Worm (Caenorhabditis elegans) whole organism, late embryonic: Measurements from ENCODE around the gene xbx-9.

Source experiments
- C38D4.7 ChIP-seq: fragments of 200-800 bp; sonication (Bioruptor generic); optimal IDR thresholded peaks from 2 replicates; lab custom pipeline; 2018; ENCODE audit warnings: mild to moderate bottlenecking, missing genetic modification characterization, moderate library complexity, missing compliant biosample characterization
- K02D7.2 ChIP-seq: sonication (generic microtip); optimal IDR thresholded peaks from 2 replicates; lab custom pipeline; 2017; ENCODE audit warnings: mild to moderate bottlenecking, missing genetic modification characterization, missing compliant biosample characterization
- ceh-2 ChIP-seq: sonication (generic microtip); optimal IDR thresholded peaks from 2 replicates; lab custom pipeline; 2016; ENCODE audit warnings: missing genotype, missing genetic modification characterization, missing compliant biosample characterization
- ceh-22 ChIP-seq: sonication (generic microtip); optimal IDR thresholded peaks from 2 replicates; lab custom pipeline; 2017; ENCODE audit warnings: missing biosample characterization, missing genetic modification characterization
- ceh-34 ChIP-seq: sonication (generic microtip); optimal IDR thresholded peaks from 2 replicates; lab custom pipeline; 2016; ENCODE audit warnings: mild to moderate bottlenecking, missing genetic modification characterization, missing compliant biosample characterization
- ceh-45 ChIP-seq: fragments of 200-800 bp; sonication (Bioruptor generic); IDR thresholded peaks from 2 replicates; pipeline ENCODE4 v1.3.6; 2022; ENCODE audit warnings: missing genetic modification reagents, missing genetic modification characterization, missing compliant biosample characterization
- ceh-48 ChIP-seq: sonication (generic microtip); optimal IDR thresholded peaks from 2 replicates; lab custom pipeline; 2016; ENCODE audit warnings: missing genetic modification characterization, inconsistent platforms, missing compliant biosample characterization
- ceh-6 ChIP-seq: fragments of 200-800 bp; sonication (Bioruptor generic); optimal IDR thresholded peaks from 2 replicates; lab custom pipeline; 2018; ENCODE audit warnings: mild to moderate bottlenecking, missing genetic modification characterization, missing compliant biosample characterization
- dve-1 ChIP-seq: sonication (generic microtip); optimal IDR thresholded peaks from 2 replicates; lab custom pipeline; 2017; ENCODE audit warnings: antibody characterized with exemption, mild to moderate bottlenecking, missing genetic modification characterization, missing compliant biosample characterization
- elt-4 ChIP-seq: sonication (generic microtip); optimal IDR thresholded peaks from 2 replicates; lab custom pipeline; 2016; ENCODE audit warnings: missing genetic modification characterization, missing compliant biosample characterization
- ets-4 ChIP-seq: sonication (generic microtip); optimal IDR thresholded peaks from 2 replicates; lab custom pipeline; 2016; ENCODE audit warnings: missing genetic modification characterization, missing compliant biosample characterization
- eyg-1 ChIP-seq: sonication (generic microtip); optimal IDR thresholded peaks from 2 replicates; lab custom pipeline; 2016; ENCODE audit warnings: missing genotype, missing genetic modification characterization, missing compliant biosample characterization
- fax-1 ChIP-seq: sonication (generic microtip); optimal IDR thresholded peaks from 2 replicates; lab custom pipeline; 2016; ENCODE audit warnings: missing genotype, missing genetic modification characterization, missing compliant biosample characterization
- fkh-10 ChIP-seq: fragments of 150-350 bp; optimal IDR thresholded peaks from 2 replicates; lab custom pipeline; 2014; ENCODE audit warnings: missing biosample characterization, missing genetic modification reagents, missing genetic modification characterization
- fkh-6 ChIP-seq: sonication (generic microtip); optimal IDR thresholded peaks from 2 replicates; lab custom pipeline; 2016; ENCODE audit warnings: missing genetic modification characterization, missing compliant biosample characterization
- hlh-13 ChIP-seq: fragments of 200-800 bp; sonication (Bioruptor generic); optimal IDR thresholded peaks from 2 replicates; lab custom pipeline; 2018; ENCODE audit warnings: mild to moderate bottlenecking, missing genetic modification characterization, missing compliant biosample characterization
- hlh-6 ChIP-seq: sonication (generic microtip); optimal IDR thresholded peaks from 2 replicates; lab custom pipeline; 2016; ENCODE audit warnings: missing genotype, missing genetic modification characterization, missing compliant biosample characterization
- lin-11 ChIP-seq: fragments of 200-800 bp; sonication (Bioruptor generic); optimal IDR thresholded peaks from 2 replicates; lab custom pipeline; 2018; ENCODE audit warnings: mild to moderate bottlenecking, missing genetic modification characterization, missing compliant biosample characterization
- madf-2 ChIP-seq: sonication (generic microtip); optimal IDR thresholded peaks from 2 replicates; lab custom pipeline; 2017; ENCODE audit warnings: missing genetic modification characterization, missing compliant biosample characterization
- mec-3 ChIP-seq: sonication (generic microtip); optimal IDR thresholded peaks from 2 replicates; lab custom pipeline; 2016; ENCODE audit warnings: borderline replicate concordance, missing genetic modification characterization, missing compliant biosample characterization
- nfya-1 ChIP-seq: sonication (generic microtip); optimal IDR thresholded peaks from 2 replicates; lab custom pipeline; 2017; ENCODE audit warnings: missing genetic modification characterization, mild to moderate bottlenecking, missing compliant biosample characterization, antibody characterized with exemption, moderate library complexity
- nhr-232 ChIP-seq: sonication (generic microtip); optimal IDR thresholded peaks from 2 replicates; lab custom pipeline; 2016; ENCODE audit warnings: missing genetic modification characterization, missing compliant biosample characterization
- odd-2 ChIP-seq: sonication (generic microtip); optimal IDR thresholded peaks from 2 replicates; lab custom pipeline; 2017; ENCODE audit warnings: antibody characterized with exemption, mild to moderate bottlenecking, missing genetic modification characterization, missing compliant biosample characterization
- pax-1 ChIP-seq: fragments of 150-350 bp; optimal IDR thresholded peaks from 2 replicates; lab custom pipeline; 2014; ENCODE audit warnings: missing biosample characterization, missing genetic modification characterization
- pha-4 ChIP-seq: fragments of 150-350 bp; optimal IDR thresholded peaks from 2 replicates; lab custom pipeline; 2018; ENCODE audit warnings: missing biosample characterization, missing genetic modification reagents, missing genetic modification characterization
- ref-2 ChIP-seq: sonication (generic microtip); optimal IDR thresholded peaks from 2 replicates; lab custom pipeline; 2016; ENCODE audit warnings: missing genetic modification characterization, missing compliant biosample characterization
- sdc-2 ChIP-seq: sonication (generic microtip); optimal IDR thresholded peaks from 2 replicates; lab custom pipeline; 2016; ENCODE audit warnings: missing genotype, missing genetic modification characterization, missing compliant biosample characterization
- sox-2 ChIP-seq: fragments of 200-800 bp; sonication (Bioruptor generic); IDR thresholded peaks from 2 replicates; pipeline ENCODE4 v1.3.6; 2022; ENCODE audit warnings: missing genetic modification reagents, missing genetic modification characterization, missing compliant biosample characterization
- tbx-7 ChIP-seq: sonication (generic microtip); optimal IDR thresholded peaks from 2 replicates; lab custom pipeline; 2016; ENCODE audit warnings: missing genotype, missing genetic modification characterization, missing compliant biosample characterization
- ttx-3 ChIP-seq: sonication (generic microtip); optimal IDR thresholded peaks from 2 replicates; lab custom pipeline; 2016; ENCODE audit warnings: missing genetic modification reagents, missing genetic modification characterization, missing compliant biosample characterization
- unc-42 ChIP-seq: sonication (generic microtip); optimal IDR thresholded peaks from 2 replicates; lab custom pipeline; 2016; ENCODE audit warnings: missing genotype, missing genetic modification characterization, missing compliant biosample characterization
- unc-55 ChIP-seq: sonication (generic microtip); optimal IDR thresholded peaks from 2 replicates; lab custom pipeline; 2017; ENCODE audit warnings: missing biosample characterization, missing genetic modification reagents, missing genetic modification characterization
- zip-5 ChIP-seq: sonication (generic microtip); optimal IDR thresholded peaks from 2 replicates; lab custom pipeline; 2016; ENCODE audit warnings: missing genetic modification characterization, missing compliant biosample characterization

The xbx-9 gene

ce11 chrV:12760913-12761312 is 26.9 kb downstream of the xbx-9 start, which contains the start of gene F18E2.15:
Gene F18E2.15 (minus strand): TSS chrV:12761013.
- TF ChIP-seq ceh-48 (tag; lab: Kevin White, UChicago) = no peak
- no peak for TF ChIP-seq nhr-232 (tag; lab: Kevin White, UChicago)
- no peak for TF ChIP-seq ttx-3 (tag; lab: Kevin White, UChicago)
- no peak for TF ChIP-seq unc-55 (GFP tag; lab: Kevin White, UChicago)
- no peak for TF ChIP-seq elt-4
- no peak for TF ChIP-seq unc-42 (tag; lab: Kevin White, UChicago)
- TF ChIP-seq sox-2 (GFP tag; lab: Robert Waterston, UW) = no peak
- no peak for TF ChIP-seq ceh-22 (tag; lab: Kevin White, UChicago)

ce11 chrV:12763291-12763995 is 29.4 kb downstream of the xbx-9 start, which contains the start of the genes abcf-1 and scc-3:
Gene abcf-1 (minus strand): TSS chrV:12763375.
Gene scc-3 (plus strand): TSS chrV:12763945.
- TF ChIP-seq hlh-6 (tag; lab: Kevin White, UChicago) (no peak), eyg-1 (tag; lab: Kevin White, UChicago) (no peak), nfya-1 (peak; percentile 11), ref-2 (tag; lab: Kevin White, UChicago) (no peak), ets-4 (no peak), madf-2 (no peak), fkh-6 (tag; lab: Kevin White, UChicago) (no peak), odd-2 (tag; lab: Kevin White, UChicago) (no peak)

- TF ChIP-seq tbx-7 (tag; lab: Kevin White, UChicago) (no peak), pha-4 (tag; lab: Kevin White, UChicago) (no peak), nfya-1 (no peak), ceh-45 (GFP tag; lab: Robert Waterston, UW) (no peak), ceh-34 (tag; lab: Kevin White, UChicago) (no peak), fkh-6 (tag; lab: Kevin White, UChicago) (no peak), ceh-6 (GFP tag; lab: Kevin White, UChicago) (no peak), elt-4 (no peak), ttx-3 (tag; lab: Kevin White, UChicago) (no peak), odd-2 (tag; lab: Kevin White, UChicago) (no peak), pax-1 (no peak), sdc-2 (tag; lab: Kevin White, UChicago) (no peak)
These were observed 34.9 kb downstream of the xbx-9 start, which contains the start of gene srt-43 for ce11 chrV:12768946-12769345. Gene srt-43 (plus strand): TSS chrV:12769246.

ce11 chrV:12773222-12773621 is 39.2 kb downstream of the xbx-9 start, which contains the start of gene ZC455.1:
Gene ZC455.1 (plus strand): TSS chrV:12773522.
- TF ChIP-seq ets-4 (no peak), hlh-13 (no peak), mec-3 (no peak), lin-11 (no peak), fkh-10 (no peak), tbx-7 (tag; lab: Kevin White, UChicago) (no peak), zip-5 (no peak), nhr-232 (tag; lab: Kevin White, UChicago) (no peak), C38D4.7 (GFP tag; lab: Kevin White, UChicago) (no peak), fkh-6 (tag; lab: Kevin White, UChicago) (no peak), unc-55 (GFP tag; lab: Kevin White, UChicago) (no peak), sdc-2 (tag; lab: Kevin White, UChicago) (no peak), ceh-45 (GFP tag; lab: Robert Waterston, UW) (no peak), elt-4 (no peak), dve-1 (tag; lab: Kevin White, UChicago) (no peak), ceh-2 (tag; lab: Kevin White, UChicago) (no peak)

ce11 chrV:12773852-12774251 is 39.9 kb downstream of the xbx-9 start:
- TF ChIP-seq madf-2 (no peak), K02D7.2 (tag; lab: Kevin White, UChicago) (no peak), fax-1 (tag; lab: Kevin White, UChicago) (no peak)
